Worm (Caenorhabditis elegans) whole organism, young adult: ENCODE results near the gene C54E10.10.
"Not testable (repeated sequence)": the region's sequence is repeated elsewhere in the genome, so short reads cannot be mapped to it uniquely, and the experiment has no call there.

Experiments
- B0261.1 ChIP-seq: sonication (generic microtip); optimal IDR thresholded peaks from 2 replicates; lab custom pipeline; 2016; ENCODE audit warnings: mild to moderate bottlenecking, missing genetic modification characterization, moderate library complexity, missing compliant biosample characterization
- F10E7.11 ChIP-seq: sonication (generic microtip); optimal IDR thresholded peaks from 2 replicates; lab custom pipeline; 2017; ENCODE audit warnings: mild to moderate bottlenecking, missing genetic modification characterization, moderate library complexity, missing compliant biosample characterization
- F22D6.2 ChIP-seq: sonication (generic microtip); optimal IDR thresholded peaks from 2 replicates; lab custom pipeline; 2016; ENCODE audit warnings: mild to moderate bottlenecking, missing genetic modification characterization, missing compliant biosample characterization
- F52B5.7 ChIP-seq: sonication (generic microtip); optimal IDR thresholded peaks from 2 replicates; lab custom pipeline; 2016; ENCODE audit warnings: mild to moderate bottlenecking, missing genetic modification characterization, missing compliant biosample characterization
- F57A8.1 ChIP-seq: fragments of 200-800 bp; sonication (Bioruptor generic); optimal IDR thresholded peaks from 2 replicates; lab custom pipeline; 2018; ENCODE audit warnings: mild to moderate bottlenecking, missing genetic modification characterization, moderate library complexity, missing compliant biosample characterization
- ZK185.1 ChIP-seq: sonication (generic microtip); optimal IDR thresholded peaks from 2 replicates; lab custom pipeline; 2016; ENCODE audit warnings: mild to moderate bottlenecking, missing genetic modification characterization, missing compliant biosample characterization; ENCODE audit not compliant: poor library complexity, severe bottlenecking
- akir-1 ChIP-seq: fragments of 200-800 bp; sonication (Bioruptor generic); optimal IDR thresholded peaks from 2 replicates; lab custom pipeline; 2018; ENCODE audit warnings: mild to moderate bottlenecking, missing genetic modification characterization, moderate library complexity, missing compliant biosample characterization
- ama-1 ChIP-seq, 3 experiments: fragments of 150-350 bp in 1 of 3; sonication (generic microtip) in 2 of 3; optimal IDR thresholded peaks; 2 replicates each; lab custom pipeline; 2014 to 2018; ENCODE audit warnings: missing biosample characterization in 2 of 3, missing genetic modification characterization in 2 of 3, missing genetic modification reagents in 2 of 3
- athp-1 ChIP-seq: sonication (generic microtip); optimal IDR thresholded peaks from 2 replicates; lab custom pipeline; 2017; ENCODE audit warnings: mild to moderate bottlenecking, missing genetic modification characterization, missing compliant biosample characterization
- attf-5 ChIP-seq: fragments of 200-800 bp; sonication (Bioruptor generic); optimal IDR thresholded peaks from 2 replicates; lab custom pipeline; 2018; ENCODE audit warnings: mild to moderate bottlenecking, missing genetic modification characterization, missing compliant biosample characterization
- attf-6 ChIP-seq: fragments of 200-800 bp; sonication (Bioruptor generic); IDR thresholded peaks from 2 replicates; pipeline ENCODE4 v1.3.6; 2022; ENCODE audit warnings: missing genetic modification reagents, missing genetic modification characterization, missing compliant biosample characterization
- bed-1 ChIP-seq: fragments of 200-800 bp; sonication (Bioruptor generic); IDR thresholded peaks from 2 replicates; pipeline ENCODE4 v1.3.6; 2022; ENCODE audit warnings: missing genetic modification reagents, missing genetic modification characterization, missing compliant biosample characterization
- cebp-1 ChIP-seq, 2 experiments: fragments of 200-800 bp in 1 of 2; sonication (Bioruptor generic) in 1 of 2; sonication (generic microtip) in 1 of 2; IDR thresholded peaks in 1 of 2; optimal IDR thresholded peaks in 1 of 2; 2 replicates each; pipeline versions ENCODE4 v1.3.6 to Lab custom; 2017 to 2022; ENCODE audit warnings: missing compliant biosample characterization in 2 of 2, missing genetic modification characterization in 2 of 2, mild to moderate bottlenecking in 1 of 2, missing genetic modification reagents in 1 of 2, moderate library complexity in 1 of 2
- ceh-40 ChIP-seq: fragments of 200-800 bp; sonication (Bioruptor generic); IDR thresholded peaks from 2 replicates; pipeline ENCODE4 v1.3.6; 2022; ENCODE audit warnings: missing genetic modification characterization, missing compliant biosample characterization
- die-1 ChIP-seq: sonication (generic microtip); optimal IDR thresholded peaks from 2 replicates; lab custom pipeline; 2016; ENCODE audit warnings: missing genotype, mild to moderate bottlenecking, missing genetic modification characterization, missing compliant biosample characterization
- efl-1 ChIP-seq: fragments of 150-350 bp; optimal IDR thresholded peaks from 2 replicates; lab custom pipeline; 2014; ENCODE audit warnings: missing biosample characterization, missing genetic modification reagents, missing genetic modification characterization
- egl-18 ChIP-seq: fragments of 200-800 bp; sonication (Bioruptor generic); IDR thresholded peaks from 2 replicates; pipeline ENCODE4 v1.3.6; 2022; ENCODE audit warnings: missing genetic modification reagents, missing genetic modification characterization, missing compliant biosample characterization
- ekl-4 ChIP-seq: fragments of 200-800 bp; sonication (Bioruptor generic); IDR thresholded peaks from 2 replicates; pipeline ENCODE4 v1.3.6; 2022; ENCODE audit warnings: missing genetic modification reagents, missing genetic modification characterization, missing compliant biosample characterization
- ets-4 ChIP-seq: fragments of 200-800 bp; sonication (Bioruptor generic); optimal IDR thresholded peaks from 2 replicates; lab custom pipeline; 2018; ENCODE audit warnings: mild to moderate bottlenecking, missing genetic modification characterization, missing compliant biosample characterization
- gei-17 ChIP-seq: fragments of 200-800 bp; sonication (Bioruptor generic); optimal IDR thresholded peaks from 2 replicates; lab custom pipeline; 2018; ENCODE audit warnings: mild to moderate bottlenecking, missing genetic modification characterization, missing compliant biosample characterization
- lin-54 ChIP-seq: fragments of 200-800 bp; sonication (Bioruptor generic); optimal IDR thresholded peaks from 2 replicates; lab custom pipeline; 2018; ENCODE audit warnings: mild to moderate bottlenecking, missing genetic modification characterization, missing compliant biosample characterization
- lsy-27 ChIP-seq: sonication (generic microtip); optimal IDR thresholded peaks from 2 replicates; lab custom pipeline; 2017; ENCODE audit warnings: missing genetic modification characterization, mild to moderate bottlenecking, missing compliant biosample characterization, antibody characterized with exemption, missing genotype, borderline replicate concordance; ENCODE audit not compliant: insufficient read depth
- madf-10 ChIP-seq: sonication (generic microtip); optimal IDR thresholded peaks from 2 replicates; lab custom pipeline; 2016; ENCODE audit warnings: mild to moderate bottlenecking, missing genetic modification characterization, missing compliant biosample characterization
- mcd-1 ChIP-seq: fragments of 200-800 bp; sonication (Bioruptor generic); IDR thresholded peaks from 2 replicates; pipeline ENCODE4 v1.3.6; 2022; ENCODE audit warnings: missing genetic modification reagents, missing genetic modification characterization, missing compliant biosample characterization
- mxl-1 ChIP-seq: sonication (generic microtip); optimal IDR thresholded peaks from 2 replicates; lab custom pipeline; 2016; ENCODE audit warnings: missing genetic modification characterization, missing compliant biosample characterization
- nfya-2 ChIP-seq: fragments of 200-800 bp; sonication (Bioruptor generic); IDR thresholded peaks from 2 replicates; pipeline ENCODE4 v1.3.6; 2022; ENCODE audit warnings: missing genetic modification reagents, missing genetic modification characterization, missing compliant biosample characterization
- nhr-179 ChIP-seq: sonication (generic microtip); optimal IDR thresholded peaks from 2 replicates; lab custom pipeline; 2016; ENCODE audit warnings: mild to moderate bottlenecking, missing genetic modification characterization, missing compliant biosample characterization
- pha-4 ChIP-seq: fragments of 150-350 bp; sonication (generic microtip); optimal IDR thresholded peaks from 2 replicates; lab custom pipeline; 2014; ENCODE audit warnings: missing biosample characterization, missing genetic modification reagents, missing genetic modification characterization
- rcor-1 ChIP-seq: fragments of 200-800 bp; sonication (Bioruptor generic); IDR thresholded peaks from 2 replicates; pipeline ENCODE4 v1.3.6; 2022; ENCODE audit warnings: missing genetic modification reagents, missing genetic modification characterization, missing compliant biosample characterization
- rpc-1 ChIP-seq, 2 experiments: fragments of 150-350 bp in 1 of 2; sonication (generic microtip) in 1 of 2; optimal IDR thresholded peaks; 2 replicates each; lab custom pipeline; 2014 to 2018; ENCODE audit warnings: missing biosample characterization in 1 of 2, missing genetic modification characterization in 1 of 2, missing genetic modification reagents in 1 of 2, missing genotype in 1 of 2
- snpc-1.3 ChIP-seq: sonication (generic microtip); optimal IDR thresholded peaks from 2 replicates; lab custom pipeline; 2017; ENCODE audit warnings: missing genetic modification characterization, mild to moderate bottlenecking, missing compliant biosample characterization, antibody characterized with exemption, moderate library complexity, missing genotype, missing genetic modification reagents; ENCODE audit not compliant: insufficient read depth
- snpc-3.4 ChIP-seq: sonication (generic microtip); optimal IDR thresholded peaks from 2 replicates; lab custom pipeline; 2017; ENCODE audit warnings: missing genetic modification characterization, mild to moderate bottlenecking, missing compliant biosample characterization, antibody characterized with exemption, moderate library complexity, missing genotype, missing genetic modification reagents
- sptf-2 ChIP-seq: fragments of 200-800 bp; sonication (Bioruptor generic); optimal IDR thresholded peaks from 2 replicates; lab custom pipeline; 2018; ENCODE audit warnings: mild to moderate bottlenecking, missing genetic modification characterization, missing compliant biosample characterization
- zfh-2 ChIP-seq: fragments of 200-800 bp; sonication (Bioruptor generic); conservative IDR thresholded peaks from 2 replicates; pipeline ENCODE4 v1.3.6; 2022; ENCODE audit warnings: missing genetic modification reagents, missing genetic modification characterization, missing compliant biosample characterization
- ztf-18 ChIP-seq: sonication (generic microtip); optimal IDR thresholded peaks from 2 replicates; lab custom pipeline; 2016; ENCODE audit warnings: missing genotype, mild to moderate bottlenecking, missing genetic modification characterization, missing compliant biosample characterization
- ztf-22 ChIP-seq: fragments of 200-800 bp; sonication (Bioruptor generic); optimal IDR thresholded peaks from 2 replicates; lab custom pipeline; 2018; ENCODE audit warnings: mild to moderate bottlenecking, missing genetic modification characterization, moderate library complexity, missing compliant biosample characterization
- ztf-25 ChIP-seq: fragments of 200-800 bp; sonication (Bioruptor generic); IDR thresholded peaks from 2 replicates; pipeline ENCODE4 v1.3.6; 2022; ENCODE audit warnings: missing genetic modification reagents, missing genetic modification characterization, missing compliant biosample characterization
- ztf-26 ChIP-seq: sonication (generic microtip); optimal IDR thresholded peaks from 2 replicates; lab custom pipeline; 2017; ENCODE audit warnings: missing genetic modification characterization, missing compliant biosample characterization
- ztf-6 ChIP-seq: fragments of 200-800 bp; sonication (Bioruptor generic); IDR thresholded peaks from 2 replicates; pipeline ENCODE4 v1.3.6; 2022; ENCODE audit warnings: missing genetic modification reagents, missing genetic modification characterization, missing compliant biosample characterization

C54E10.10 gene

DNA sequence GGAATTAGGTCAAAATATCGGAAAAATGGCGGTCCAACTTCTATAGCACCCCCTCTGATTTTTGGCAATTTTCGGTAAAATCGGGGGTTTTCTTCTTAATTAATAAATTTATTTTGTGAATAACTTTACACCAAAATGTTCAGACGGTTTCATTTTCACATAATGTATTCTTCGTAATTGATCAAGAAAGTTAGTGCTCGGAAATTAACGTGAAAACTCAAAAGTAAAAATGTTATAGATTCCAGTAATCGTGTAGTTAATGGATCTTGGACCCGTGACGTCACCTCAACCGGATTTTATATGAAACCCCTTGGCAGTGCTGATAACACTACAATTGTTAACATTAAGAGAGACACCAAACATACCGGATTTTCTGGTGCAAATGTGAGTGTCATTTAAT, 41.1 kb downstream of the C54E10.10 start, which contains the start of gene F11D11.22:
Gene F11D11.22 (plus strand): TSS at position 301 of the 400 bp plus-strand sequence.
- not testable (repeated sequence) for TF ChIP-seq cebp-1 (GFP tag; IDR thresholded peaks at IDR 0.05; lab: Robert Waterston, UW); cebp-1 (tag; optimal IDR thresholded peaks at IDR 0.05; lab: Kevin White, UChicago); ZK185.1 (tag; lab: Kevin White, UChicago); sptf-2

DNA sequence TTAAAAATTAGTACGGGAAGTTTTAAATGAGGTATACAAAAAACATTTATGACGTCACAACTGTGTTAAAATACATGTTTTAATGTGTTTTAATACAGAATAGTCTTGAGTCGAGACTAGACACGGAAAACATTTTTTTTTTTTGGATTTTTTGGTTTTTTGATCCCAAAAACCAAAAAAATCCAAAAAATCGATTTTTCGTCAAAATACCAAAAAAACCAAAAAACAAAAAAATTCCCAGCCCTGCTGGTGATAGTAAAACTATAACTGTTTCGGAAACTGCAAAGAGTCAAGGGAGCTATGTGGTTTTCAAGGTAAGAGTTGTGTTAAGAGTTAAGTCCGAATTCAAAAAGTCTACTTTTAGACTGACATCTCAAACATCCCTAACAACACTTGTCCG, 42.1 kb downstream of the C54E10.10 start, which contains the start of gene F11D11.4:
Gene F11D11.4 (plus strand): TSS at position 301 of the 400 bp plus-strand sequence.
- TF ChIP-seq nhr-179 (no peak), snpc-1.3 (no peak), ceh-40 (GFP tag; lab: Robert Waterston, UW) (no peak), F52B5.7 (no peak), lin-54 (GFP tag; lab: Kevin White, UChicago) (no peak), gei-17 (GFP tag; lab: Kevin White, UChicago) (no peak), attf-5 (no peak), lsy-27 (tag; lab: Kevin White, UChicago) (no peak), ztf-25 (GFP tag; lab: Robert Waterston, UW) (no peak), cebp-1 (GFP tag; IDR thresholded peaks at IDR 0.05; lab: Robert Waterston, UW) (no peak), cebp-1 (tag; optimal IDR thresholded peaks at IDR 0.05; lab: Kevin White, UChicago) (no peak)

DNA sequence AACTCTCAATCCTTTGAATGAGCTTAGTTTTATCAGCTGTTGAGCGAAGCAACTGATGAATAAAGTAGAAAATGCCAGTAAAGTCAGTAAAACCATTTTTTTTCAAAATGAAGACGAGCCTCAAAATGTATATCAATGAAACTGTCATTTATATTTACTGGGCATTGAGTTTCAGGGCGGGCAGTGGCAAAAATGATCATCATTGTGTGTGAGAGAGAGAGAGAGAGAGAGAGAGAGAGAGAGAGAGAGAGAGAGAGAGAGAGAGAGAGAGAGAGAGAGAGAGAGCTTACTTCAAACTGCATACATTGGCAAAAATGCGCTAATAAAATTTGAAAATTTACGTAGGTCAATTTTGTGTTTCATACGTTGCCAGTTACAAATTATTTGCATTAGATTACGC, 43.0 kb downstream of the C54E10.10 start, which contains the start of gene F11D11.3:
Gene F11D11.3 (minus strand): TSS at position 101 of the 400 bp plus-strand sequence.
- no peak for TF ChIP-seq snpc-1.3
- no peak for TF ChIP-seq gei-17 (GFP tag; lab: Kevin White, UChicago)
- TF ChIP-seq B0261.1 = no peak
- no peak for TF ChIP-seq mcd-1
- no peak for TF ChIP-seq attf-6 (GFP tag; lab: Robert Waterston, UW)
- TF ChIP-seq ztf-6 = no peak
- no peak for TF ChIP-seq attf-5
- no peak for TF ChIP-seq nhr-179
- TF ChIP-seq egl-18 = no peak
- no peak for TF ChIP-seq bed-1 (GFP tag; lab: Robert Waterston, UW)
- no peak for TF ChIP-seq pha-4
- TF ChIP-seq akir-1 = no peak
- no peak for TF ChIP-seq ztf-18 (tag; lab: Kevin White, UChicago)

DNA sequence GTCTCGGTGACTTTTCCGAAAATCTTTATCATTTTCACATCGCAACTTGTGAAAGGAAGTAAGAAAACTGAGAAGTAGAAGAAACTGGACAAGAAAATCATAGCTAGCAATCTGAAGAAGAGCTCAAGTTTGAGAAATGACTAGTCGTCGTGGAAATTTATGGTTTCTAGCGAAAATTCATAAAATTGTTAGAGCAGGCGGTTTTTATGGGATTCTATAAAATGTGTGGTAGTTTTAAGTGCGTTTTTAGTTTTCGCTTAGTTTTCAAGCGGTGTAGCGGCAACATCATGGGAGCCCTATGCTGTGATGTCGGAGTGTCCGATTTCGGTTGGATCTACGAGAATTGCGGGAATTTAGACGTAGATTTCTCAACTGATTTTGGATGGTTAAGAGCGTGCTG, 48.8 kb downstream of the C54E10.10 start, which contains the start of gene clec-254:
Gene clec-254 (minus strand): TSS at position 101 of the 400 bp plus-strand sequence.
- TF ChIP-seq F57A8.1; efl-1 (GFP tag; lab: Kevin White, UChicago); zfh-2 (GFP tag; lab: Robert Waterston, UW): not testable (repeated sequence)

ce11 chrV:18753036-18753435, 50.1 kb downstream of the C54E10.10 start, which contains the start of gene F11D11.6:
F11D11.6 (minus strand) TSS chrV:18753136.
- TF ChIP-seq ekl-4 = no peak
- no peak for TF ChIP-seq mxl-1 (tag; lab: Kevin White, UChicago)
- TF ChIP-seq ets-4 = no peak
- TF ChIP-seq nhr-179 = no peak
- no peak for TF ChIP-seq rcor-1
- TF ChIP-seq nfya-2 = no peak
- TF ChIP-seq efl-1 (GFP tag; lab: Kevin White, UChicago) = no peak
- no peak for TF ChIP-seq athp-1
- no peak for TF ChIP-seq zfh-2 (GFP tag; lab: Robert Waterston, UW)
- no peak for TF ChIP-seq F22D6.2 (tag; lab: Kevin White, UChicago)
- no peak for TF ChIP-seq ztf-26 (tag; lab: Kevin White, UChicago)
- TF ChIP-seq madf-10 = no peak
- no peak for TF ChIP-seq ama-1 (optimal IDR thresholded peaks at IDR 0.05; lab: Kevin White, UChicago)
- no peak for TF ChIP-seq ama-1 (GFP tag; optimal IDR thresholded peaks at IDR 0.05; lab: Kevin White, UChicago)
- no peak for TF ChIP-seq snpc-3.4 (tag; lab: Kevin White, UChicago)
- no peak for TF ChIP-seq rpc-1 (optimal IDR thresholded peaks at IDR 0.05; lab: Kevin White, UChicago)
- no peak for TF ChIP-seq rpc-1 (tag; optimal IDR thresholded peaks at IDR 0.05; lab: Kevin White, UChicago)
- no peak for TF ChIP-seq ztf-22 (GFP tag; lab: Kevin White, UChicago)
- no peak for TF ChIP-seq F57A8.1
- no peak for TF ChIP-seq F10E7.11 (tag; lab: Kevin White, UChicago)
- TF ChIP-seq die-1 = no peak
- no peak for TF ChIP-seq akir-1
